Worm (Caenorhabditis elegans): ENCODE data around the gene C49F8.15.

- TF ChIP-seq tlp-1 (tag; optimal IDR thresholded peaks at IDR 0.05): no peak
- TF ChIP-seq nhr-12 (tag; optimal IDR thresholded peaks at IDR 0.05): no peak
- TF ChIP-seq nhr-76 (tag; optimal IDR thresholded peaks at IDR 0.05): no peak
- TF ChIP-seq Y116A8C.19 (tag; optimal IDR thresholded peaks at IDR 0.05; ENCODE audit: borderline replicate concordance): no peak
- no peak for TF ChIP-seq fkh-10 (GFP tag; optimal IDR thresholded peaks at IDR 0.05)
- no peak for TF ChIP-seq efl-1 (optimal IDR thresholded peaks at IDR 0.05)
- no peak for TF ChIP-seq efl-1 (GFP tag; optimal IDR thresholded peaks at IDR 0.05 in 1 of 2)
- TF ChIP-seq dpl-1 (GFP tag; optimal IDR thresholded peaks at IDR 0.05): no peak
These were observed 20.9 kb upstream of the C49F8.15 start for ce11 chrX:13383273-13383672.
